Worm (Caenorhabditis elegans): ENCODE results near the gene srt-47.

ce11 chrIV:15011169-15011568 lies 42.0 kb downstream of the srt-47 start:
- TF ChIP-seq flt-1 (GFP tag; IDR thresholded peaks at IDR 0.05), result no peak
- TF ChIP-seq ama-1 (optimal IDR thresholded peaks at IDR 0.05), result no peak
- no peak for TF ChIP-seq aly-1 (tag; optimal IDR thresholded peaks at IDR 0.05)
- no peak for TF ChIP-seq pes-1 (GFP tag; IDR thresholded peaks at IDR 0.05)
- no peak for TF ChIP-seq tbx-11 (GFP tag; IDR thresholded peaks at IDR 0.05)
- TF ChIP-seq F13C5.2 (tag; optimal IDR thresholded peaks at IDR 0.05), result no peak
- TF ChIP-seq hmg-4 (GFP tag; optimal IDR thresholded peaks at IDR 0.05), result no peak
- no peak for TF ChIP-seq scrt-1 (GFP tag; IDR thresholded peaks at IDR 0.05)
- no peak for TF ChIP-seq ceh-13 (GFP tag; optimal IDR thresholded peaks at IDR 0.05)
- no peak for TF ChIP-seq B0310.2 (tag; optimal IDR thresholded peaks at IDR 0.05)
- no peak for TF ChIP-seq ceh-36 (tag; optimal IDR thresholded peaks at IDR 0.05)
- no peak for TF ChIP-seq sea-1 (GFP tag; conservative IDR thresholded peaks at IDR 0.05)
- no peak for TF ChIP-seq tra-4 (tag; optimal IDR thresholded peaks at IDR 0.05)
- no peak for TF ChIP-seq hmbx-1 (tag; optimal IDR thresholded peaks at IDR 0.05)

Measured in whole organism, early embryonic.